Worm (Caenorhabditis elegans) whole organism, dauer: ENCODE results near the gene ttbk-4.

Experiments used
- unc-62 ChIP-seq: sonication (generic microtip); optimal IDR thresholded peaks from 2 replicates; lab custom pipeline; 2017; ENCODE audit warnings: missing biosample characterization, missing genetic modification reagents, missing genetic modification characterization

Gene ttbk-4

DNA sequence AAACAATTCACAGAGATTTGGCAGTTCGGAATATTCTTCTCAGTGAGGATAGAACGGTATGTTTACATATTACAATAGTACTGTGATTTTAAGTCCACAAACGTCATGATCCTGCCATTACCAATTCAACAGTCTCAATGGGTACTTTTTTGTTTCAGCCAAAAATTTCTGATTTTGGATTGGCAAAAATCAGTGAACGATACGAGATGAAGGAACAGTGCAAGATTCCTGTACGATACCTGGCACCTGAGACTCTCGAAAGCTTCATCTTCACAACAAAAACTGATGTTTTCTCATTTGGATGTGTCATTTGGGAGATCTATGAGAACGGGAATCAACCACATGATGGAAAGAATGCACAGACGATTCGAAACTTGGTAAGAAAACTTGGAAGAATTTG lies 3.1 kb upstream of the ttbk-4 start:
- TF ChIP-seq unc-62, result no peak

- no peak for TF ChIP-seq unc-62
Measured at ce11 chrIV:10075899-10076298, 965 bp upstream of the ttbk-4 start, which contains the start of gene W01B6.5. Gene W01B6.5 (plus strand): TSS chrIV:10076199.

DNA sequence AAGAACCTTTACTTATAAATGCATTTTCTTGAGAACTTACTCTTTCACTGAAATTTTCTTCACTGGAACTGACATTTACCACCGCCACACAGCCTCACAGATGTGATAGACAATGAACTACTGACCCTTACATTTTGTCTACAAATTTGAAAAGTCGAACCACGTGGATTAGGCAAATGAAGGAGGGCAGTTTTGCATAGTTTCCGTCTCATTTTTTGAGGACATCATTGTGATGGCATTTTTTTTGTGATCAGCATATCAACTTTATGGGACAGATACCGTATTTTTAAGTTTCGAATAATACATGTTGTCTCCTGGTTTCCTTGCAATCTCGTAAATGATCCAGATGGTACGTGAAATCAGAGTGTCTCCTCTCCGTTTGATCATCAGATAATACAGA lies 2.4 kb downstream of the ttbk-4 start, which contains the start of gene W01B6.3:
Gene W01B6.3, minus strand, starts transcription at position 101 of the 400 bp plus-strand sequence.
- TF ChIP-seq unc-62, result no peak

ce11 chrIV:10068266-10068665 lies 6.7 kb downstream of the ttbk-4 start:
- TF ChIP-seq unc-62, result no peak

DNA sequence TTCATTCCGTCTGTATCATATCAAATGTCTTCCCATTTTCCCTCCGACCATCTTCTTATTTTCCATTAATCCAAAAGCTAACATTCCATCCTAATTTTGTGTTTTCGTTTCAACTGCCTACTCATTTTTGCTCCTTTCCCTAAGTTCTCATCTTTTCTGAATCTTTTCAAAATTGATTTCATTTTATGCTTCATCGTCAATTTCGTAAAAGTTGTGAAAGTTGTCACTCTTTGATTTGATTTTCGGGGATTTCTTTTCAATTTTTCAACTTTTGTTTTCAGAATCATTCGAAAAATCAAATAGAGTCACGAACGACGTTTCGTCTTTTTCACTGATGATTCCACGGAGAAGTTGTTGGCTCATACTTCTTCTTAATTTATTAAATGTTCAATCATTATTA lies 7.4 kb downstream of the ttbk-4 start, which contains the start of gene cwn-2:
Gene cwn-2, plus strand, starts transcription at position 276 of the 400 bp plus-strand sequence.
- no peak for TF ChIP-seq unc-62

DNA sequence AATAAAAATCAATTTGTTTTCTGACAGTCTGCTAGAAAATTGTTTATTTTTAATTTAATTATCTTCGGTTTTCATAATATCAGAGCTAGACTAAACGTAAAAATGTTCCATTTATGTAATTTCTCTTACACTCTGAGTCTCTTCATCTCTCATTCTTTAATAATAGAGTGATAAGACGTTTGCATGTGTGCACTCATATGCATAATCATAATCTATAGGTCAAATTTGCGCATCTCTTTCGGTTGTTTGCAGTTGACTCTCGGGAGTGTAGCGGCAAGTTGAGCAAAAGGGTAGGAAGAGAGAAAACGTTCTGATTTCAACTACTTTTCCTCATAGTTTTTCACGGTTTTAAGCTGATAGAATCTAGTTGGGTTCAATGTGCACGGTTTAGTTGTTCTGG lies 8.5 kb downstream of the ttbk-4 start:
- TF ChIP-seq unc-62, result no peak

ce11 chrIV:10065159-10065558 lies 9.8 kb downstream of the ttbk-4 start:
- TF ChIP-seq unc-62, result no peak

DNA sequence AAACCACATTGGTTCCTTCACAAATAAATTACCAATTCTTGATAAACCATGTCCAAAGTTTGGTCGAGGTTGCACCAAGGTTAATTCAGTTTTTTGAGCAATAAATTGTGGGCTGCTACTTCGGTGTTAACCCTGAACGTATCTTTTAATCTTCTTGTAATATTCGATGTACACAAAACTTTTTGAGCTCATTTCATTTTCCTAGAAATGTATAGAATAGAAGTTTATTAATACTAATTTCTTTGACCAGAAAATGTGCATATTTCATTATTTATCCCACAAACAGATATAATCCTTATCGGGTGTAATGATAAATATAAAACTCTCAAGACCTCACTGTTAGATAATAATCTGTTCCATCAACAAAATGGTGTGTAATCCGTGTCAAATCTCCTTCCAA lies 11.0 kb downstream of the ttbk-4 start:
- TF ChIP-seq unc-62, result no peak

DNA sequence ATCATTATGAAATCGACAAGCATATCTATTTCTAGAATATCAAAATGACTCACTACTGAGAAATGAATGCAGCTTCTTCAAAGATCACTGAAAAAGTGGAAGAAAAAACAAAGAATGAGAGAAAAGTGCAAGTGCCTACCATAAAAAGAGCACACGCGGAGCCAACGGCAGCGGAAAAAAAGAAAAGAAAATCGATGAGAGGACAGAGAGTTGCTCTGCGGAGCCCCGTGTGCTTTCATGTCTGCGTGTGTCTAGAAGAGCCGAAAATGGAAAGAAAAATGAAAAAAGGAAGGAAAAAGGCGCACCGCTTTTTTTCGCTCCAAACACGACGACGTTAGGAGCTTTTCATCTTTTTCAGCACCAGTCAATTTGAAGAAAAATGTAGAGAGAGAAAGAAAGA lies 12.2 kb downstream of the ttbk-4 start, which contains the start of gene ipla-7:
Gene ipla-7, minus strand, starts transcription at position 122 of the 400 bp plus-strand sequence.
- TF ChIP-seq unc-62, result no peak

ce11 chrIV:10060795-10061194 lies 14.1 kb downstream of the ttbk-4 start:
- no peak for TF ChIP-seq unc-62

DNA sequence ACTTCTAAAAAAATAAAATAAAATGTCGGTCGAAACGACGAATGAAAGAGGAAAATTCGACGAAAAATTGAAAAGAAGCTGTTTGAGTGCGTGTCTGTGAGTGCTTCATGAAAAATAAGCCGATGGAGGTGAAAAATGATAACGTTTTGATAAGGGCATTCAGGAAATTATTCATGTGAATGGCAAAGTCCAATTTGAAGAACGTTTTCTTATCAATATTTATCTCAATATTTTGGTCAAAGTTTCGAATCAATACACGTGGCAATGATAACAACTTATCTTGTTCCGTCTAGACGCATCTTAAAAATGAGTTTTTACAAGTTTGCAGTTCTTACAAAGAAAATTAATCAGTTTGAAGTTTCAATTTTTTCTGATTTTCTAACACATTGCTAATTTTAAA lies 15.8 kb downstream of the ttbk-4 start:
- TF ChIP-seq unc-62, result no peak

ce11 chrIV:10056138-10056537 lies 18.8 kb downstream of the ttbk-4 start, which contains the start of gene T04B2.7:
Gene T04B2.7 (minus strand): TSS chrIV:10056238.
- no peak for TF ChIP-seq unc-62

ce11 chrIV:10053550-10053949 lies 21.4 kb downstream of the ttbk-4 start, which contains the start of gene srv-12:
Gene srv-12 (minus strand): TSS chrIV:10053650.
- TF ChIP-seq unc-62, result no peak

ce11 chrIV:10051088-10051487 lies 23.8 kb downstream of the ttbk-4 start, which contains the start of gene T04B2.8:
Gene T04B2.8 (minus strand): TSS chrIV:10051188.
- no peak for TF ChIP-seq unc-62

DNA sequence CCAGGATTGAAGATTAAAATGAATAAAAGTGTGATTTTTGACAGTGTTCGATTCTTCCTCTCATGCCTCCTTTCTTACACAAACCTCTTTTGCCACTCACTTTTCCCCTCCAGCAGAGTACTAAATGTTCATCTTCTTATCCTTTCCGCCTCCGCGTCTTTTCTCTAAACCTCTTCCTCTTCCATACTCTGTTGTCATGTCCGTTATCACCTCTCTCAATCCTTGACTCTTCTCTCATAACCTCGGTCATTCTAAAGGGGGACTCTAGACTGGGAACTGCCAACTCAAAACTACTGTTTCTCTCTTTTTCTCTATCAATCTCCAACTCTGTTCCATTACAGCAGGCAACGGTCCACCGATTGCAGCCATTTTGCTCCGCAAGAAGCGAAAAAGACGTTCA lies 26.7 kb downstream of the ttbk-4 start:
- TF ChIP-seq unc-62, result no peak

DNA sequence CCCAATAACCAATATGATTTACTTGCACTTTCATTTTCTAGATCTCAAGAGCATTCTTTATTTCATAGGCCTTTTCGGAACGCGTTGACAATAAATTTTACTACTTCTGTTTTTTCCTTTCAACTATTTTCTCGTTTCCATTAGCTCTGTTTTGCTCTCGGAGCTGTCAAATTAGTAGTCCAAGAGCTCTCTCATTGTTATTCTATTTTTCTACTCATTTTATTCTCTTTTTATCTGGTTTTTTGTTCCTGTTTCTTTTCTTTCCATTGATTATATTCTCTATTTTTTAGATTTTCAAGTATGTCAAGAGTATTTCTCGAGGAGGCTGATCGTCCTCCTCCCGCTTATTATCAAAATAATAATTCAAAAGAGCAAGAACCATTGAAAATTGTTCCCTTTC lies 27.8 kb downstream of the ttbk-4 start, which contains the start of gene T04B2.3:
Gene T04B2.3, plus strand, starts transcription at position 301 of the 400 bp plus-strand sequence.
- TF ChIP-seq unc-62, result no peak

- TF ChIP-seq unc-62, result no peak
Measured at ce11 chrIV:10046005-10046404, 28.9 kb downstream of the ttbk-4 start.

DNA sequence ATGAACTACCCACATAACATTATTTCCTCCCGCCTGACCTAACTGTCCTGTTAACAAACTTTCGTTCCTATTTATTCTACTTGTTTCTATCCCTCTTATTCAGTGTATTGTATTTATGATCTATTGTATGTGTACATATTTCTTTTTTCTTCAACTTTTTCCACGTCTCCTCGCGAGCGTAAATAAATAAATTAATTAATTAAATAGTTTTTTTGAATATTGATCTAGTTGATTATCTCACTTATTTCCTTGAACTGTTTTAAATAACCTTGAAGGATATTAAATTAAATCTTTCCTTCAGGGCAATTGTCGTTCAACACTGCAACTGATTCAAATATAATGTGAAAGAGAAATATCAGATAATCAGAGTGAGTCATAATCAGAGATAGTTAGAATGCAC lies 32.1 kb downstream of the ttbk-4 start, which contains the start of gene frk-1:
Gene frk-1, plus strand, starts transcription at position 301 of the 400 bp plus-strand sequence.
- TF ChIP-seq unc-62, result no peak

- TF ChIP-seq unc-62, result no peak
Measured at ce11 chrIV:10040803-10041202, 34.1 kb downstream of the ttbk-4 start, which contains the start of gene dhs-31. Gene dhs-31 (minus strand): TSS chrIV:10040903.
